Worm (Caenorhabditis elegans): ENCODE results near the gene ulp-2.

Gene ulp-2

DNA sequence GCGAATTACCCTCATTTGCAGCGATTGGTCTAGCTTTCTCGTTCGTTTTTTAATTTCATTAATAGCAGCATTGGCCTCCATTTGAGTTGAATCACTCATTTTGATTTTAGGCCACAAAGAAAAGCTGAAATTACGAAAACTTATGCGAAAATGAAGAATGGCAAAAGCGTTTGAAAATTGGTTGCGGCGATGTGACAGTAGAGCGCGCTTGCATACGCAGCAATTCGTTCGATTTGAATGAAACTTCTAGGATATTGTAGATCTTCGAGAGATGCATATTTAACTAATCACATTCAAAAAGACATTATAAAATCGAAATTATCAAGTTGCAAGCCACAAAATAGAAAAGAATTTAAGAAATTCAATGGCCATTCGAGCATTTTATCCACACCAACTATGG, at the start of gene ulp-2:
ulp-2 (minus strand) TSS at position 158 of the 400 bp plus-strand sequence.
- TF ChIP-seq F57A8.1 (GFP tag; optimal IDR thresholded peaks at IDR 0.05) (no peak), hmg-1.2 (GFP tag; IDR thresholded peaks at IDR 0.05) (peak; percentile 15; the same call in 1 of the 2 replicates)

DNA sequence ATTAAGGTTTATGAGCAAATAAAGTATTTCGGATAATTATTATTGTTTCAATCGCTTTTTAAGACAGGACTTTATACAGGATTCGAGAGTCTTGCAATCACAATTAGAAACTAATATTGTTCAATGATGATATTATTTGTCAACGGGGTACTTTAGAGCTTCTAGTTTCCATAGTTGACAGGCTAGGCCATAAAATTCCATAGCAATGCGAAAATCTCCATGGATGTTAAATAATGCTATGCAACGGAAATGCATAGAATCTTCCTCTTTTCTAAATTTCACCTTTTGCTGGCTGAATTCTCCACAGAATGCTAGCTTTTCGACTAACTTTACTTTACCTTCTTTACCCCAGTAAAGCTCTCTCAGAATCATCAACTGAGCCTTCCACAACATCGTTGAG, 48.4 kb upstream of the ulp-2 start, which contains the start of gene F59A6.3:
F59A6.3 (plus strand) TSS at position 301 of the 400 bp plus-strand sequence.
- TF ChIP-seq ceh-79 (tag; optimal IDR thresholded peaks at IDR 0.05) = no peak
- no peak for TF ChIP-seq T07F8.4 (tag; optimal IDR thresholded peaks at IDR 0.05)
- no peak for TF ChIP-seq madf-10 (tag; optimal IDR thresholded peaks at IDR 0.05)
- TF ChIP-seq F39B2.1 (GFP tag; IDR thresholded peaks at IDR 0.05) = no peak
- TF ChIP-seq hmg-1.2 (GFP tag; IDR thresholded peaks at IDR 0.05) = no peak
- no peak for TF ChIP-seq tlf-1 (GFP tag; optimal IDR thresholded peaks at IDR 0.05)
- no peak for TF ChIP-seq lsy-27 (tag; optimal IDR thresholded peaks at IDR 0.05; ENCODE audit: borderline replicate concordance, insufficient read depth)

ce11 chrII:5004781-5005180, 45.1 kb upstream of the ulp-2 start, which contains the start of gene F59A6.4:
TSS of gene F59A6.4 (plus strand) at chrII:5005081.
- TF ChIP-seq akir-1 (GFP tag; optimal IDR thresholded peaks at IDR 0.05) (no peak), mes-4 (tag; optimal IDR thresholded peaks at IDR 0.05) (no peak), sea-2 (GFP tag; IDR thresholded peaks at IDR 0.05) (no peak), snpc-3.4 (tag; optimal IDR thresholded peaks at IDR 0.05) (no peak), dpff-1 (tag; optimal IDR thresholded peaks at IDR 0.05) (no peak), repo-1 (tag; optimal IDR thresholded peaks at IDR 0.05) (no peak), ceh-91 (GFP tag; IDR thresholded peaks at IDR 0.05) (no peak), lin-54 (GFP tag; optimal IDR thresholded peaks at IDR 0.05) (no peak)

ce11 chrII:5003660-5004059, 44.0 kb upstream of the ulp-2 start, which contains the start of gene F59A6.10:
TSS of gene F59A6.10 (plus strand) at chrII:5003960.
- TF ChIP-seq F49E8.2 (tag; optimal IDR thresholded peaks at IDR 0.05; ENCODE audit: insufficient read depth) (peak; percentile 12), zfh-2 (GFP tag; conservative IDR thresholded peaks at IDR 0.05) (no peak), F52B5.7 (tag; optimal IDR thresholded peaks at IDR 0.05) (no peak), nfyb-1 (GFP tag; IDR thresholded peaks at IDR 0.05) (no peak), B0019.2 (GFP tag; conservative IDR thresholded peaks at IDR 0.05) (no peak), hrde-1 (tag; optimal IDR thresholded peaks at IDR 0.05; ENCODE audit: borderline replicate concordance) (peak; percentile 8), him-1 (tag; optimal IDR thresholded peaks at IDR 0.05) (no peak), let-526 (GFP tag; IDR thresholded peaks at IDR 0.05) (no peak), lsl-1 (GFP tag; optimal IDR thresholded peaks at IDR 0.05) (peak; percentile 23), B0336.3 (GFP tag; IDR thresholded peaks at IDR 0.05) (no peak), cebp-1 (GFP tag; IDR thresholded peaks at IDR 0.05) (no peak), cebp-1 (tag; optimal IDR thresholded peaks at IDR 0.05) (no peak), ama-1 (optimal IDR thresholded peaks at IDR 0.05) (no peak), ama-1 (GFP tag; optimal IDR thresholded peaks at IDR 0.05) (no peak)

DNA sequence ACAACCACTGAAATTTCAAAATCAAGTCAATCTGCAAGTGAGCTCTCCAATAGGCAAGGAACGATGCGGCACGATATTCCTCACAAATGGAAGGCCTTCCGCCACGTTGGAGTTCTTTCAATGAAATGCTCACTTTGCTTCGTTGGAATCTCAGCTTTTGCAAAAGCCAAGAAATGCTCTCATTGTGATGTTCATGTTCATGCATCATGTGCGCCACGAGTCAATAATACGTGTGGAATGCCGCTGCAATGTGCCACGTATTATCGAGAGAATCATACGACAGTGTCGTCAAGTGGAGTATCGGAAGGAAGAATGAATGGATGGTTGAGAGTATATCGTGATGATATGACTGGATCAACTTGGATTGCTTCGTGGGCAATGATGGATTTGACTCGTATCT, 42.2 kb upstream of the ulp-2 start:
- TF ChIP-seq aptf-3 (GFP tag; IDR thresholded peaks at IDR 0.05) = 0 out of 2 replicates have a peak, but pooled peaks have one; percentile 49
- TF ChIP-seq hmg-20 (GFP tag; IDR thresholded peaks at IDR 0.05) = no peak
